Fruit fly (Drosophila melanogaster): ENCODE results near the gene MnM.

MnM gene

DNA sequence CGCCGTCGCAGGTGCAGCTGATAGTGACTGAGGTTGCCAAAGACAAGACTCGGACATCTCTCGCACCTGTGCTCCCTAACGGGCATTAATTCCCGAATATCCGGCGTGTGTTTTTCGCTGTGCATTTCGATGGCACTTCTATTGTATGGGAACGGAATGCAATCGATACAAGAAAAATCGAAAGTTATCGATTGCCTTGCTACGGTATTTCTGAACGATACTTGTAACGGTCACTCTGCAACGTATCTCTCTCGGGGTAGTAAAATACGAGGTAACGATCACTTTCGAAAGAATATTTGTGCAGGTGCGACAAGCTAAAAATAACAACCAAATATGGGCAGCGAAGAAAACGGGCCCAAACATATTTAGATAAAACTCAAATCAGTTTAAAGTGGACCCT lies 13.4 kb downstream of the MnM start, which contains the start of gene CG32280 (continued):
- TF ChIP-seq C15 (GFP tag; IDR thresholded peaks at IDR 0.05) (no peak), Eip74EF (GFP tag; optimal IDR thresholded peaks at IDR 0.05) (no peak), Atf-2 (GFP tag; optimal IDR thresholded peaks at IDR 0.05) (no peak), CG1603 (tag; optimal IDR thresholded peaks at IDR 0.05) (peak; percentile 68), CG13424 (tag; optimal IDR thresholded peaks at IDR 0.05) (no peak), CG8281 (tag; optimal IDR thresholded peaks at IDR 0.05) (no peak), zen2 (GFP tag; IDR thresholded peaks at IDR 0.05; ENCODE audit: partially characterized antibody) (peak; percentile 92), Doc3 (GFP tag; IDR thresholded peaks at IDR 0.05; ENCODE audit: partially characterized antibody) (peak; percentile 74), CG18619 (GFP tag; optimal IDR thresholded peaks at IDR 0.05) (no peak), Med (GFP tag) (peak; percentile 87), bbx (GFP tag; IDR thresholded peaks at IDR 0.05; ENCODE audit: partially characterized antibody) (peak; percentile 91), CG10274 (GFP tag; optimal IDR thresholded peaks at IDR 0.05) (no peak), Pdp1 (GFP tag; optimal IDR thresholded peaks at IDR 0.05) (peak in 1 of 2 experiments; percentile 49), cato (GFP tag; optimal IDR thresholded peaks at IDR 0.05; ENCODE audit: borderline replicate concordance) (no peak), az2 (GFP tag; optimal IDR thresholded peaks at IDR 0.05) (peak; percentile 1), nmo (GFP tag; optimal IDR thresholded peaks at IDR 0.05) (peak; percentile 38), CG9932 (GFP tag; IDR thresholded peaks at IDR 0.05) (peak; percentile 63), B-H2 (GFP tag; optimal IDR thresholded peaks at IDR 0.05) (peak; percentile 20), Ets97D (GFP tag; optimal IDR thresholded peaks at IDR 0.05) (peak; percentile 38), grau (tag; optimal IDR thresholded peaks at IDR 0.05) (peak; percentile 30), CG8924 (tag; optimal IDR thresholded peaks at IDR 0.05) (peak; percentile 47), yki (optimal IDR thresholded peaks at IDR 0.05) (no peak), NC2β (GFP tag; optimal IDR thresholded peaks at IDR 0.05) (peak; percentile 33), CG18476 (GFP tag; optimal IDR thresholded peaks at IDR 0.05) (no peak), CG10462 (GFP tag; optimal IDR thresholded peaks at IDR 0.05) (no peak), CG14667 (GFP tag; IDR thresholded peaks at IDR 0.05) (no peak), ttk (GFP tag; IDR thresholded peaks at IDR 0.05) (0 out of 2 replicates have a peak, but pooled peaks have one; percentile 7), B-H1 (GFP tag; IDR thresholded peaks at IDR 0.05) (no peak)

DNA sequence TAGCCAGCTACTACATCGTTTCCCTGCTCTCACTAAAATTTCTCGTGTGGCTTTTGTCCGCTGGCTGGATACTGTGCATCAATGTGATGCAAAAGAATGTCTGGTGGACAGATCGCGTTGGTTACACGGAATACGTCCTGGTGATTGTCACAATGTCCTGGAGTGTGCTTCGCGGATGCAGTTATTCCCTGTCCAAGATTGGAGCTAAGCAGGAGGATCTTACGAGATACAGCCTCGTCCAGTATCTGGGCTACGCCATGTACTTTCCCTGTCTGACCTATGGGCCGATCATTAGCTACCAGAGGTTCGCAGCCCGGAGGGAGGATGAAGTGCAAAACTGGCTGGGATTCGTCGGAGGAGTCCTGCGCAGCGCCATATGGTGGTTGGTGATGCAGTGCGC lies 15.8 kb downstream of the MnM start:
- TF ChIP-seq pan (optimal IDR thresholded peaks at IDR 0.05) (no peak), pan (GFP tag; optimal IDR thresholded peaks at IDR 0.05 in 1 of 2, IDR thresholded peaks at IDR 0.05 in 1 of 2) (no peak), CG11695 (GFP tag; IDR thresholded peaks at IDR 0.05) (no peak), Max (GFP tag; optimal IDR thresholded peaks at IDR 0.05) (no peak), eve (GFP tag; optimal IDR thresholded peaks at IDR 0.05) (no peak), PHDP (tag; optimal IDR thresholded peaks at IDR 0.05) (no peak), CG14667 (GFP tag; IDR thresholded peaks at IDR 0.05) (no peak), Hr78 (GFP tag; optimal IDR thresholded peaks at IDR 0.05) (no peak), abd-A (tag; optimal IDR thresholded peaks at IDR 0.05) (no peak), tx (GFP tag; optimal IDR thresholded peaks at IDR 0.05) (no peak), sc (optimal IDR thresholded peaks at IDR 0.05) (no peak), sc (GFP tag; optimal IDR thresholded peaks at IDR 0.05) (no peak), zfh2 (GFP tag; optimal IDR thresholded peaks at IDR 0.05) (no peak), CG12942 (GFP tag; optimal IDR thresholded peaks at IDR 0.05) (no peak), CG1832 (GFP tag; optimal IDR thresholded peaks at IDR 0.05) (no peak), CG6813 (GFP tag; optimal IDR thresholded peaks at IDR 0.05) (no peak)
